Worm (Caenorhabditis elegans): Measurements from ENCODE around the gene dmsr-5.
A peak's percentile ranks its signal among the peaks of the same experiment; 100 is the strongest.

The dmsr-5 gene

ce11 chrIII:10960387-10960786, 34.7 kb downstream of the dmsr-5 start (continued):
- TF ChIP-seq F57A8.1 (GFP tag; optimal IDR thresholded peaks at IDR 0.05) = no peak
- TF ChIP-seq sea-2 (GFP tag; IDR thresholded peaks at IDR 0.05) = 0 out of 2 replicates have a peak, but pooled peaks have one; percentile 16
- no peak for TF ChIP-seq gei-17 (GFP tag; optimal IDR thresholded peaks at IDR 0.05)

ce11 chrIII:10957710-10958109, 37.3 kb downstream of the dmsr-5 start:
- TF ChIP-seq ceh-100 (GFP tag; IDR thresholded peaks at IDR 0.05) = no peak
- no peak for TF ChIP-seq dox-1 (GFP tag; IDR thresholded peaks at IDR 0.05)
- TF ChIP-seq Y56A3A.18 (GFP tag; IDR thresholded peaks at IDR 0.05) = no peak
- TF ChIP-seq T26A5.8 (tag; optimal IDR thresholded peaks at IDR 0.05) = no peak
- TF ChIP-seq ztf-22 (GFP tag; optimal IDR thresholded peaks at IDR 0.05) = no peak
- TF ChIP-seq ccch-3 (GFP tag; optimal IDR thresholded peaks at IDR 0.05) = no peak
- TF ChIP-seq ceh-79 (tag; optimal IDR thresholded peaks at IDR 0.05) = no peak
- TF ChIP-seq pbrm-1 (GFP tag; IDR thresholded peaks at IDR 0.05) = no peak
- no peak for TF ChIP-seq atf-7 (tag; optimal IDR thresholded peaks at IDR 0.05)
- no peak for TF ChIP-seq ceh-40 (GFP tag; IDR thresholded peaks at IDR 0.05)

DNA sequence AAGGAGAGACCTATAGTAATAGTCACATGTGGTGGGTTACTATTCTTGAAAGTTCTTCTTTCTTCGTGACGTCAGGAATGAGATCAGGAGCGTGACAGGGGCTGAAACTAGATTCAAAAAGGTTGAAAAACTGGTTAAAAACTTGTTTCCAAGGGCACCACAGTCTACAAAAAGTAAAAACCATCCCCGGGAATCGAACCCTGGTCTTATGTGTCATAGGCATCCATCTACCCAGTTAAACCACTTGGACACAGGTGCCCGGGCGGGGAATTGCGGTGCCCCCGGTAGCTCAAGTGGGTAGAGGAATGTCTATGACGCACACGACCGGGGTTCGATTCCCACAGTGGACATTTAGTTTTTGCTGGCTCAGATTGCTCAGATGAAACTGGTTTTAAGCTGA, 37.8 kb downstream of the dmsr-5 start:
- TF ChIP-seq dox-1 (GFP tag; IDR thresholded peaks at IDR 0.05) (no peak), snpc-1.3 (tag; optimal IDR thresholded peaks at IDR 0.05; ENCODE audit: insufficient read depth) (no peak), him-1 (tag; optimal IDR thresholded peaks at IDR 0.05) (peak; percentile 8), lsl-1 (GFP tag; optimal IDR thresholded peaks at IDR 0.05) (peak; percentile 15), rpc-1 (optimal IDR thresholded peaks at IDR 0.05) (no peak), rpc-1 (tag; optimal IDR thresholded peaks at IDR 0.05) (peak; percentile 5), tbp1 (GFP tag; optimal IDR thresholded peaks at IDR 0.05) (peak; percentile 33), madf-6 (GFP tag; IDR thresholded peaks at IDR 0.05) (0 out of 2 replicates have a peak, but pooled peaks have one; percentile 20), hmg-1.2 (GFP tag; IDR thresholded peaks at IDR 0.05) (peak; percentile 17; the same call in 1 of the 2 replicates)

- TF ChIP-seq rcor-1 (GFP tag; IDR thresholded peaks at IDR 0.05) = no peak
- TF ChIP-seq unc-62 (GFP tag; optimal IDR thresholded peaks at IDR 0.05) = no peak
- TF ChIP-seq B0261.1 (tag; optimal IDR thresholded peaks at IDR 0.05) = no peak
- TF ChIP-seq nhr-179 (tag; optimal IDR thresholded peaks at IDR 0.05) = no peak
- TF ChIP-seq D2030.7 (GFP tag; IDR thresholded peaks at IDR 0.05) = no peak
- TF ChIP-seq F39B2.1 (GFP tag; IDR thresholded peaks at IDR 0.05) = no peak
- TF ChIP-seq Y53G8AR.9 (GFP tag; conservative IDR thresholded peaks at IDR 0.05) = no peak
Observed at ce11 chrIII:10953160-10953559, 41.9 kb downstream of the dmsr-5 start, which contains the start of gene zig-5. Gene zig-5, minus strand, starts transcription at chrIII:10953508.

ce11 chrIII:10951713-10952112, 43.3 kb downstream of the dmsr-5 start:
- TF ChIP-seq let-526 (GFP tag; IDR thresholded peaks at IDR 0.05) (0 out of 2 replicates have a peak, but pooled peaks have one; percentile 26), mel-28 (tag; optimal IDR thresholded peaks at IDR 0.05; ENCODE audit: borderline replicate concordance) (no peak), zfh-2 (GFP tag; conservative IDR thresholded peaks at IDR 0.05) (peak; percentile 60; the same call in 1 of the 2 replicates)

ce11 chrIII:10947155-10947554, 47.9 kb downstream of the dmsr-5 start, which contains the start of gene strd-1:
Gene strd-1, plus strand, starts transcription at chrIII:10947455.
- TF ChIP-seq sdz-38 (tag; optimal IDR thresholded peaks at IDR 0.05) = no peak
- no peak for TF ChIP-seq Y53G8AR.9 (GFP tag; conservative IDR thresholded peaks at IDR 0.05)
- TF ChIP-seq F57A8.1 (GFP tag; optimal IDR thresholded peaks at IDR 0.05) = no peak
- TF ChIP-seq lin-35 (GFP tag; optimal IDR thresholded peaks at IDR 0.05) = no peak
- TF ChIP-seq B0019.2 (GFP tag; conservative IDR thresholded peaks at IDR 0.05) = no peak
- TF ChIP-seq nhr-179 (tag; optimal IDR thresholded peaks at IDR 0.05) = no peak
- no peak for TF ChIP-seq attf-6 (GFP tag; IDR thresholded peaks at IDR 0.05)
- no peak for TF ChIP-seq madf-3 (GFP tag; IDR thresholded peaks at IDR 0.05)

All from whole organism, young adult.